Fruit fly (Drosophila melanogaster) whole organism, prepupa: ENCODE measurements around the gene CG6621.

Experiments used
- CG3032 ChIP-seq: fragments of 200-800 bp; optimal IDR thresholded peaks from 2 replicates; lab custom pipeline; 2019; ENCODE audit warnings: missing biosample characterization, mild to moderate bottlenecking, missing genetic modification characterization, moderate library complexity
- CG9139 ChIP-seq: fragments of 200-800 bp; sonication (Bioruptor generic); optimal IDR thresholded peaks from 3 replicates; lab custom pipeline; 2017; ENCODE audit warnings: missing biosample characterization, mild to moderate bottlenecking, missing genetic modification characterization
- Gug ChIP-seq: fragments of 200-800 bp; sonication (Bioruptor generic); IDR thresholded peaks from 2 replicates; pipeline ENCODE4 v1.3.6; 2022; ENCODE audit warnings: missing biosample characterization, missing genetic modification characterization
- Hr4 ChIP-seq: fragments of 200-800 bp; sonication (Bioruptor generic); optimal IDR thresholded peaks from 3 replicates; lab custom pipeline; 2016; ENCODE audit warnings: missing biosample characterization, missing genetic modification characterization
- Smox ChIP-seq: fragments of 200-800 bp; sonication (Bioruptor generic); optimal IDR thresholded peaks from 3 replicates; lab custom pipeline; 2016; ENCODE audit warnings: missing biosample characterization, missing genetic modification characterization
- Sox102F ChIP-seq: fragments of 200-800 bp; sonication (Bioruptor generic); optimal IDR thresholded peaks from 2 replicates; lab custom pipeline; 2016; ENCODE audit warnings: missing biosample characterization, mild to moderate bottlenecking, missing genetic modification characterization
- acj6 ChIP-seq: fragments of 200-800 bp; sonication (Bioruptor generic); optimal IDR thresholded peaks from 3 replicates; lab custom pipeline; 2016; ENCODE audit warnings: missing biosample characterization, missing genetic modification characterization
- salr ChIP-seq, 2 experiments: fragments of 200-800 bp; sonication (Bioruptor generic); optimal IDR thresholded peaks; 3 replicates each; lab custom pipeline; 2016 to 2018; ENCODE audit warnings: missing biosample characterization in 2 of 2, missing genetic modification characterization in 2 of 2, mild to moderate bottlenecking in 1 of 2

- no peak for TF ChIP-seq salr (GFP tag; optimal IDR thresholded peaks at IDR 0.05; lab: Kevin White, UChicago)
- TF ChIP-seq Gug (GFP tag; lab: Robert Waterston, UW): no peak
- TF ChIP-seq Sox102F: no peak
- TF ChIP-seq CG9139 (GFP tag; lab: Kevin White, UChicago): no peak
- TF ChIP-seq CG3032 (tag; lab: Kevin White, UChicago): no peak
- no peak for TF ChIP-seq Smox (GFP tag; lab: Kevin White, UChicago)
- no peak for TF ChIP-seq Hr4
- no peak for TF ChIP-seq acj6 (GFP tag; lab: Kevin White, UChicago)
These were observed 14.1 kb downstream of the CG6621 start, which contains the start of gene CG14695 for dm6 chr3R:10879219-10879618.
